Worm (Caenorhabditis elegans): ENCODE data around the gene sri-28.
A peak's percentile ranks its signal among the peaks of the same experiment; 100 is the strongest.

sri-28 gene

DNA sequence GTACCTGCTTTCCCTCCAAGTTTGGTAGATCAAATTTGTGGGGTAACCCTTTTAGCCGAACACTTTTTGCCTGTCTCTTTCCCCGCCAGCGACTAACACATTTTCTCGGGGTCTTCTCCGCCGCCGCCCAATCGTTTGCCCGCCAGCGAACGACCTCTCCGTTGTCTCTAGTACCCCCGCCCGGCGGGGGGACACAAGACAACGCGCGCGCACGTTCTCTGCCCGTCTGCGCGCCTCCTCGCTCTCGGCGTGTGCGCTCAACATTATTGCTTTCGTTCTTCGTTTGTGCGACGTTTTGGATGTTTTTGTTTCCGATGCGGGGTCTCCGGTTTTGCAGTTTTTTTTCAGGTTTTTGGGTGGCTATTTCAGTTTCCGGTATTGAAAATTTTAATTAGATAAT is 7.1 kb downstream of the sri-28 start:
- TF ChIP-seq unc-39 (tag; optimal IDR thresholded peaks at IDR 0.05) (no peak), lsy-2 (tag; optimal IDR thresholded peaks at IDR 0.05) (no peak), nhr-2 (tag; optimal IDR thresholded peaks at IDR 0.05) (peak; percentile 15), drap-1 (GFP tag; optimal IDR thresholded peaks at IDR 0.05) (no peak), mls-2 (tag; optimal IDR thresholded peaks at IDR 0.05) (peak; percentile 41), nhr-237 (tag; optimal IDR thresholded peaks at IDR 0.05) (no peak), mab-5 (tag; optimal IDR thresholded peaks at IDR 0.05) (no peak), lin-13 (tag; optimal IDR thresholded peaks at IDR 0.05) (peak; percentile 14), ham-2 (GFP tag; optimal IDR thresholded peaks at IDR 0.05) (peak; percentile 39), tbx-8 (GFP tag; optimal IDR thresholded peaks at IDR 0.05) (no peak)

DNA sequence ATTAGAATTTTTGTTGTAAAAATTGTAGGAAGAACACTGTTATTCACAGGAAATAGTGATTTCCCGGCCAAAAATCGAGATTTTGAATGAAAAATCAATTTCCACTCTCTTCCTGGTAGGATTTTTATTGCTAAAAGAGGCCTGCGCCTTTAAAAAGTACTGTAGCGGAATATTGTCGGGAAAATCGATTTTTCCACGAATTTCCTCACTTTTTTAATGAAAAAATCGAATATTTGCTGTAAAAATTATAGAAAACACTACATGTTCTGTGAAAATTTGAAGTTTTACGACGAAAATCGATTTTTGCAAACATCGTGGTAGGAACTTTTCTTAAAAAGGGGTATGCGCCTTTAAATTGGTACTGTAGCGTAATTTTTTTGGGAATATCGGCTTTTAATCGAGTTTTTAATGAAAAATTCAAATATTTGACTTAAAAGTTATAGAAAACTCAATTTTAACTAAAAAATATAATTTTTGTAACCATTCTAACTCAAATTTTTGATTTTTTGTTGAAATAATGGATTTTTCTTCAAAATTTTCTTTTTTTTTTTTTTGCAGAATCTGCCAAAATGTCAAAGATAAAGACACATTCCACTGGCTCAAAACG is 7.9 kb downstream of the sri-28 start, which contains the start of gene lin-8:
lin-8 (plus strand) TSS at position 557 of the 607 bp plus-strand sequence.
- no peak for TF ChIP-seq lin-13 (tag; optimal IDR thresholded peaks at IDR 0.05)
- TF ChIP-seq nhr-237 (tag; optimal IDR thresholded peaks at IDR 0.05) = no peak
- TF ChIP-seq bed-3 (GFP tag; optimal IDR thresholded peaks at IDR 0.05) = no peak
- no peak for TF ChIP-seq elt-3 (tag; optimal IDR thresholded peaks at IDR 0.05)
- TF ChIP-seq pha-4 (tag; optimal IDR thresholded peaks at IDR 0.05) = no peak
- TF ChIP-seq zip-8 (tag; optimal IDR thresholded peaks at IDR 0.05) = no peak
- no peak for TF ChIP-seq mls-2 (tag; optimal IDR thresholded peaks at IDR 0.05)
- TF ChIP-seq flh-1 (GFP tag; optimal IDR thresholded peaks at IDR 0.05) = no peak
- no peak for TF ChIP-seq drap-1 (GFP tag; optimal IDR thresholded peaks at IDR 0.05)
- TF ChIP-seq nhr-28 (tag; optimal IDR thresholded peaks at IDR 0.05) = no peak
- no peak for TF ChIP-seq ces-1 (GFP tag; optimal IDR thresholded peaks at IDR 0.05)
- TF ChIP-seq elt-1 (tag; optimal IDR thresholded peaks at IDR 0.05; ENCODE audit: borderline replicate concordance, insufficient read depth) = no peak

DNA sequence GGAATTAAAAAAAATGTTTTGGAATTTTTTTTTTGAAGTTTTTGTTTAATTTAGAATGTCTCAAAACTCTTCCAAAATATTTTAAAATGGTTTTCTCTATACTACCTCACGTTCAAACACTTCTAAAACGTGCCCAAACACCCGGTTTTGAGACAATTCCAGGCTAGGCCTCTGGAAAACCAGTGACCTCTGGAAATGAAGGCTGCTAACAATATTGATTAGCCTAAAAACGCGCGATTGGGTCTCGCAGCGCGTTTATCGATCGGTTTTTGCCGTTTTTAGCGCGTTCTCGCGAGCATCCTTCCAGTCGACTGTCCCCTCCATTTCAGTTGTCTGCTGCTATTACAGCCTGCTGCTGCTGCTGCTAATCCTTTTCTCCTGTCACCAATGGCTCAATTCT is 12.3 kb downstream of the sri-28 start, which contains the start of gene Y25C1A.6:
Y25C1A.6 (plus strand) TSS at position 301 of the 400 bp plus-strand sequence.
- TF ChIP-seq ceh-83 (GFP tag; optimal IDR thresholded peaks at IDR 0.05) (no peak), sem-2 (GFP tag; optimal IDR thresholded peaks at IDR 0.05) (no peak), pha-4 (tag; optimal IDR thresholded peaks at IDR 0.05) (no peak), hlh-1 (tag; optimal IDR thresholded peaks at IDR 0.05) (no peak), lsy-2 (tag; optimal IDR thresholded peaks at IDR 0.05) (no peak), ham-2 (GFP tag; optimal IDR thresholded peaks at IDR 0.05) (no peak), nhr-28 (tag; optimal IDR thresholded peaks at IDR 0.05) (no peak), nhr-2 (tag; optimal IDR thresholded peaks at IDR 0.05) (no peak), unc-120 (tag; optimal IDR thresholded peaks at IDR 0.05; ENCODE audit: poor library complexity, severe bottlenecking) (no peak), nhr-12 (tag; optimal IDR thresholded peaks at IDR 0.05) (no peak), bed-3 (GFP tag; optimal IDR thresholded peaks at IDR 0.05) (no peak), elt-1 (tag; optimal IDR thresholded peaks at IDR 0.05; ENCODE audit: borderline replicate concordance, insufficient read depth) (no peak), unc-39 (tag; optimal IDR thresholded peaks at IDR 0.05) (no peak), elt-3 (tag; optimal IDR thresholded peaks at IDR 0.05) (no peak)

DNA sequence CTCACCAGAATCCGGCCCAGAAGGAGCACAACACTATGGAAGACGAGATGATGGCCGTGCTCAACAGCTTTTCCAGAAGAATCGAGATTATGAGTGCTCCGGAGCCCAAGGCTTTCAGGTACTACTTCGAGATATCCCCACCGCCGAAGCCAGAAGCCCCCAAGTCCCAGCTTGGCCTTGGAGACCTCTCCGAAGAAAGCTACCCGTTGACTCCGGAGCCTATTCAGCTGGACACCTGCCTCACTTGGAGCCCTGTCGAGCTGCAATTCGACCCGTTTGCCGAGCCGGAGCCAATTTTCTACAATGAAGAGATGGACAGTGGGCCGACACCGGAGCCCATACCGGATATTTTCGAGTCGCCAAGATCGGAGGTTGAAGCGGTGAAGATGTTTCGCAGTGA is 13.1 kb downstream of the sri-28 start:
- TF ChIP-seq ces-1 (GFP tag; optimal IDR thresholded peaks at IDR 0.05) = no peak
- no peak for TF ChIP-seq ceh-39 (tag; optimal IDR thresholded peaks at IDR 0.05)
- no peak for TF ChIP-seq nhr-2 (tag; optimal IDR thresholded peaks at IDR 0.05)
- TF ChIP-seq tbx-8 (GFP tag; optimal IDR thresholded peaks at IDR 0.05) = no peak
- TF ChIP-seq bed-3 (GFP tag; optimal IDR thresholded peaks at IDR 0.05) = no peak
- TF ChIP-seq nhr-237 (tag; optimal IDR thresholded peaks at IDR 0.05) = no peak
- no peak for TF ChIP-seq sptf-1 (tag; optimal IDR thresholded peaks at IDR 0.05)
- TF ChIP-seq mab-5 (tag; optimal IDR thresholded peaks at IDR 0.05) = no peak
- no peak for TF ChIP-seq unc-39 (tag; optimal IDR thresholded peaks at IDR 0.05)
- no peak for TF ChIP-seq lin-13 (tag; optimal IDR thresholded peaks at IDR 0.05)
- no peak for TF ChIP-seq cnd-1 (tag; optimal IDR thresholded peaks at IDR 0.05)
- TF ChIP-seq mep-1 (tag; optimal IDR thresholded peaks at IDR 0.05) = no peak
- TF ChIP-seq blmp-1 (tag; optimal IDR thresholded peaks at IDR 0.05) = no peak
- no peak for TF ChIP-seq mls-2 (tag; optimal IDR thresholded peaks at IDR 0.05)
- TF ChIP-seq ztf-11 (tag; optimal IDR thresholded peaks at IDR 0.05) = no peak
- no peak for TF ChIP-seq ceh-83 (GFP tag; optimal IDR thresholded peaks at IDR 0.05)
- TF ChIP-seq snpc-4 (tag; optimal IDR thresholded peaks at IDR 0.05) = no peak
- no peak for TF ChIP-seq nhr-12 (tag; optimal IDR thresholded peaks at IDR 0.05)

DNA sequence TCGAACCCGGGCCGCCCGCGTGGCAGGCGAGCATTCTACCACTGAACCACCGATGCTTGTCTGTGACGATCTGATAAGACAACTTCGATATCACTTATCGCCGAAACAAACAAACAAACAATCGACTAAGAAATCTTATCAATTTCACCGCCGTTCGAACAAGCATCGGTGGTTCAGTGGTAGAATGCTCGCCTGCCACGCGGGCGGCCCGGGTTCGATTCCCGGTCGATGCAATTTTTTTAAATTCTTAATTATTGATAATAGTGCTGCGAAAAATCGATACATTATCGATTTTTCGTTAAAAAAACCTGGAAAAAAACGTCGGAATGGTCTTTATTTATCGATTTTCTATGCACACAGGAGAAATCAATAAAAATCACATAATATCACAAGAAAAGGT is 13.7 kb downstream of the sri-28 start:
- TF ChIP-seq elt-1 (tag; optimal IDR thresholded peaks at IDR 0.05; ENCODE audit: borderline replicate concordance, insufficient read depth) (no peak), pha-4 (tag; optimal IDR thresholded peaks at IDR 0.05) (no peak), nhr-12 (tag; optimal IDR thresholded peaks at IDR 0.05) (no peak), unc-39 (tag; optimal IDR thresholded peaks at IDR 0.05) (no peak), ztf-11 (tag; optimal IDR thresholded peaks at IDR 0.05) (no peak), nhr-76 (tag; optimal IDR thresholded peaks at IDR 0.05) (no peak), tbx-8 (GFP tag; optimal IDR thresholded peaks at IDR 0.05) (no peak), sem-2 (GFP tag; optimal IDR thresholded peaks at IDR 0.05) (no peak), mab-5 (tag; optimal IDR thresholded peaks at IDR 0.05) (no peak)
